Worm (Caenorhabditis elegans) whole organism, L4 larva: Measurements from ENCODE around the gene Y51H4A.937.
A peak's percentile ranks its signal among the peaks of the same experiment; 100 is the strongest.

Experiments
- F10B5.3 ChIP-seq: sonication (generic microtip); optimal IDR thresholded peaks from 2 replicates; lab custom pipeline; 2016; ENCODE audit warnings: mild to moderate bottlenecking, missing genetic modification characterization, missing compliant biosample characterization
- F37D6.2 ChIP-seq: sonication (generic microtip); optimal IDR thresholded peaks from 2 replicates; lab custom pipeline; 2016; ENCODE audit warnings: mild to moderate bottlenecking, missing genetic modification characterization, missing compliant biosample characterization
- T26A8.4 ChIP-seq: fragments of 200-800 bp; sonication (Bioruptor generic); IDR thresholded peaks from 2 replicates; pipeline ENCODE4 v1.3.6; 2022; ENCODE audit warnings: missing genetic modification characterization, missing compliant biosample characterization
- Y48G9A.11 ChIP-seq: fragments of 200-800 bp; sonication (Bioruptor generic); IDR thresholded peaks from 2 replicates; pipeline ENCODE4 v1.3.6; 2022; ENCODE audit warnings: missing genetic modification reagents, missing genetic modification characterization, missing compliant biosample characterization
- ZK337.2 ChIP-seq: fragments of 200-800 bp; sonication (Bioruptor generic); IDR thresholded peaks from 2 replicates; pipeline ENCODE4 v1.3.6; 2022; ENCODE audit warnings: missing genetic modification reagents, missing genetic modification characterization, missing compliant biosample characterization
- aly-2 ChIP-seq: sonication (generic microtip); optimal IDR thresholded peaks from 2 replicates; lab custom pipeline; 2018; ENCODE audit warnings: missing biosample characterization, missing genetic modification characterization
- ama-1 ChIP-seq: fragments of 150-350 bp; optimal IDR thresholded peaks from 2 replicates; lab custom pipeline; 2014; ENCODE audit warnings: inconsistent platforms, mixed read lengths
- arid-1 ChIP-seq: fragments of 200-800 bp; sonication (Bioruptor generic); conservative IDR thresholded peaks from 2 replicates; pipeline ENCODE4 v1.3.6; 2022; ENCODE audit warnings: missing genetic modification reagents, missing genetic modification characterization, missing compliant biosample characterization
- ceh-20 ChIP-seq: fragments of 200-800 bp; sonication (Bioruptor generic); IDR thresholded peaks from 2 replicates; pipeline ENCODE4 v1.3.6; 2022; ENCODE audit warnings: missing genetic modification reagents, missing genetic modification characterization, missing compliant biosample characterization
- ceh-28 ChIP-seq: fragments of 150-350 bp; optimal IDR thresholded peaks from 2 replicates; lab custom pipeline; 2014; ENCODE audit warnings: missing biosample characterization, missing genetic modification reagents, missing genetic modification characterization
- ceh-82 ChIP-seq: sonication (generic microtip); optimal IDR thresholded peaks from 2 replicates; lab custom pipeline; 2017; ENCODE audit warnings: missing biosample characterization, missing genetic modification characterization
- ctbp-1 ChIP-seq: fragments of 200-800 bp; sonication (Bioruptor generic); IDR thresholded peaks from 2 replicates; pipeline ENCODE4 v1.3.6; 2022; ENCODE audit warnings: missing genetic modification reagents, missing genetic modification characterization, missing compliant biosample characterization
- daf-16 ChIP-seq, 3 experiments: sonication (generic microtip); optimal IDR thresholded peaks; 2 replicates each; lab custom pipeline; 2016 to 2017; ENCODE audit warnings: missing genetic modification characterization in 3 of 3, missing genetic modification reagents in 3 of 3, mild to moderate bottlenecking in 2 of 3, missing compliant biosample characterization in 2 of 3, missing biosample characterization in 1 of 3, moderate library complexity in 1 of 3
- daf-19 ChIP-seq: fragments of 200-800 bp; sonication (Bioruptor generic); conservative IDR thresholded peaks from 2 replicates; pipeline ENCODE4 v1.3.6; 2022; ENCODE audit warnings: missing genetic modification characterization, missing compliant biosample characterization
- dmd-6 ChIP-seq: fragments of 200-800 bp; sonication (Bioruptor generic); IDR thresholded peaks from 2 replicates; pipeline ENCODE4 v1.3.6; 2022; ENCODE audit warnings: missing genetic modification reagents, missing genetic modification characterization, missing compliant biosample characterization
- dmd-9 ChIP-seq: fragments of 200-800 bp; sonication (Bioruptor generic); IDR thresholded peaks from 2 replicates; pipeline ENCODE4 v1.3.6; 2022; ENCODE audit warnings: missing genetic modification reagents, missing genetic modification characterization, missing compliant biosample characterization
- dpl-1 ChIP-seq: fragments of 150-350 bp; optimal IDR thresholded peaks from 2 replicates; lab custom pipeline; 2014; ENCODE audit warnings: missing biosample characterization, missing genetic modification reagents, missing genetic modification characterization
- fkh-10 ChIP-seq: fragments of 150-350 bp; optimal IDR thresholded peaks from 2 replicates; lab custom pipeline; 2014; ENCODE audit warnings: missing biosample characterization, missing genetic modification reagents, missing genetic modification characterization
- fos-1 ChIP-seq: fragments of 150-350 bp; optimal IDR thresholded peaks from 2 replicates; lab custom pipeline; 2014; ENCODE audit warnings: missing biosample characterization, missing genetic modification characterization
- hlh-30 ChIP-seq: sonication (generic microtip); optimal IDR thresholded peaks from 2 replicates; lab custom pipeline; 2017; ENCODE audit warnings: antibody characterized with exemption, mild to moderate bottlenecking, missing genetic modification characterization, missing compliant biosample characterization; ENCODE audit not compliant: insufficient read depth
- hmg-1.1 ChIP-seq: fragments of 200-800 bp; sonication (Bioruptor generic); IDR thresholded peaks from 2 replicates; pipeline ENCODE4 v1.3.6; 2022; ENCODE audit warnings: missing genetic modification reagents, missing genetic modification characterization, missing compliant biosample characterization
- lin-1 ChIP-seq: fragments of 200-800 bp; sonication (Bioruptor generic); IDR thresholded peaks from 2 replicates; pipeline ENCODE4 v1.3.6; 2022; ENCODE audit warnings: missing genetic modification reagents, missing genetic modification characterization, missing compliant biosample characterization
- lin-13 ChIP-seq: fragments of 150-350 bp; optimal IDR thresholded peaks from 2 replicates; lab custom pipeline; 2014; ENCODE audit warnings: missing biosample characterization, missing genetic modification reagents, missing genetic modification characterization
- lir-3 ChIP-seq: sonication (generic microtip); optimal IDR thresholded peaks from 2 replicates; lab custom pipeline; 2016; ENCODE audit warnings: mild to moderate bottlenecking, missing genetic modification characterization, missing compliant biosample characterization
- madf-5 ChIP-seq, 2 experiments: fragments of 200-800 bp; sonication (Bioruptor generic); IDR thresholded peaks; 2 replicates each; pipeline ENCODE4 v1.3.6; 2022; ENCODE audit warnings: missing compliant biosample characterization in 2 of 2, missing genetic modification characterization in 2 of 2
- mdl-1 ChIP-seq, 2 experiments: fragments of 150-350 bp in 1 of 2; sonication (generic microtip) in 1 of 2; optimal IDR thresholded peaks; 2 replicates each; lab custom pipeline; 2014 to 2017; ENCODE audit warnings: missing biosample characterization in 2 of 2, missing genetic modification characterization in 2 of 2
- mep-1 ChIP-seq: fragments of 150-350 bp; sonication (generic microtip); optimal IDR thresholded peaks from 3 replicates; lab custom pipeline; 2014; ENCODE audit warnings: missing biosample characterization, missing genetic modification characterization
- mes-2 ChIP-seq: sonication (generic microtip); optimal IDR thresholded peaks from 2 replicates; lab custom pipeline; 2016; ENCODE audit warnings: missing genotype, mild to moderate bottlenecking, missing genetic modification characterization, missing compliant biosample characterization; ENCODE audit not compliant: poor library complexity, severe bottlenecking
- mxl-2 ChIP-seq: fragments of 200-800 bp; sonication (Bioruptor generic); conservative IDR thresholded peaks from 2 replicates; pipeline ENCODE4 v1.3.6; 2022; ENCODE audit warnings: missing genetic modification reagents, missing genetic modification characterization, missing compliant biosample characterization
- nhr-10 ChIP-seq: fragments of 150-350 bp; optimal IDR thresholded peaks from 2 replicates; lab custom pipeline; 2014; ENCODE audit warnings: missing biosample characterization, missing genetic modification characterization
- nhr-102 ChIP-seq: sonication (generic microtip); optimal IDR thresholded peaks from 2 replicates; lab custom pipeline; 2016; ENCODE audit warnings: mild to moderate bottlenecking, missing genetic modification characterization, moderate library complexity, missing compliant biosample characterization
- nhr-11 ChIP-seq: fragments of 150-350 bp; optimal IDR thresholded peaks from 2 replicates; lab custom pipeline; 2014; ENCODE audit warnings: missing biosample characterization, missing genetic modification characterization
- nhr-237 ChIP-seq: sonication (generic microtip); optimal IDR thresholded peaks from 2 replicates; lab custom pipeline; 2017; ENCODE audit warnings: missing biosample characterization, missing genetic modification characterization
- nhr-25 ChIP-seq: sonication (generic microtip); optimal IDR thresholded peaks from 2 replicates; lab custom pipeline; 2017; ENCODE audit warnings: missing genetic modification characterization, mild to moderate bottlenecking, missing compliant biosample characterization, antibody characterized with exemption, moderate library complexity, borderline replicate concordance; ENCODE audit not compliant: insufficient read depth
- nhr-41 ChIP-seq: fragments of 200-800 bp; sonication (Bioruptor generic); IDR thresholded peaks from 2 replicates; pipeline ENCODE4 v1.3.6; 2022; ENCODE audit warnings: missing genetic modification reagents, missing genetic modification characterization, missing compliant biosample characterization
- nhr-6 ChIP-seq: fragments of 150-350 bp; optimal IDR thresholded peaks from 2 replicates; lab custom pipeline; 2014; ENCODE audit warnings: missing biosample characterization, missing genetic modification characterization
- nhr-76 ChIP-seq: fragments of 150-350 bp; optimal IDR thresholded peaks from 2 replicates; lab custom pipeline; 2014; ENCODE audit warnings: missing biosample characterization, missing genetic modification characterization
- nhr-77 ChIP-seq: fragments of 150-350 bp; optimal IDR thresholded peaks from 2 replicates; lab custom pipeline; 2014; ENCODE audit warnings: missing biosample characterization, missing genetic modification characterization
- pha-4 ChIP-seq, 2 experiments: fragments of 150-350 bp in 1 of 2; fragments of 200-800 bp in 1 of 2; sonication (Bioruptor generic) in 1 of 2; IDR thresholded peaks in 1 of 2; optimal IDR thresholded peaks in 1 of 2; 2 replicates each; pipeline versions ENCODE4 v1.3.6 to Lab custom; 2014 to 2022; ENCODE audit warnings: missing genetic modification characterization in 2 of 2, missing genetic modification reagents in 2 of 2, missing biosample characterization in 1 of 2, missing compliant biosample characterization in 1 of 2
- spr-3 ChIP-seq: fragments of 200-800 bp; sonication (Bioruptor generic); optimal IDR thresholded peaks from 2 replicates; lab custom pipeline; 2018; ENCODE audit warnings: mild to moderate bottlenecking, missing genetic modification characterization, missing compliant biosample characterization
- tag-97 ChIP-seq: fragments of 200-800 bp; sonication (Bioruptor generic); IDR thresholded peaks from 2 replicates; pipeline ENCODE4 v1.3.6; 2022; ENCODE audit warnings: missing genetic modification characterization, missing compliant biosample characterization
- tra-1 ChIP-seq: fragments of 200-800 bp; sonication (Bioruptor generic); IDR thresholded peaks from 2 replicates; pipeline ENCODE4 v1.3.6; 2022; ENCODE audit warnings: missing genetic modification reagents, missing genetic modification characterization, missing compliant biosample characterization
- unc-130 ChIP-seq: sonication (generic microtip); optimal IDR thresholded peaks from 2 replicates; lab custom pipeline; 2016; ENCODE audit warnings: missing genetic modification reagents, missing genetic modification characterization, missing compliant biosample characterization
- zfp-2 ChIP-seq: sonication (generic microtip); optimal IDR thresholded peaks from 2 replicates; lab custom pipeline; 2016; ENCODE audit warnings: mild to moderate bottlenecking, missing genetic modification characterization, missing compliant biosample characterization
- zfp-3 ChIP-seq: fragments of 200-800 bp; sonication (Bioruptor generic); conservative IDR thresholded peaks from 2 replicates; pipeline ENCODE4 v1.3.6; 2022; ENCODE audit warnings: missing genetic modification reagents, missing genetic modification characterization, missing compliant biosample characterization
- ztf-7 ChIP-seq: fragments of 150-350 bp; optimal IDR thresholded peaks from 2 replicates; lab custom pipeline; 2014; ENCODE audit warnings: missing biosample characterization, missing genetic modification characterization

Y51H4A.937 gene

ce11 chrIV:16489958-16490357, 38.5 kb upstream of the Y51H4A.937 start (continued):
- TF ChIP-seq nhr-25 (tag; lab: Kevin White, UChicago) (peak; percentile 76), hlh-30 (peak; percentile 70), ceh-82 (tag; lab: Kevin White, UChicago) (no peak), ama-1 (lab: Kevin White, UChicago) (peak; percentile 57), Y48G9A.11 (GFP tag; lab: Robert Waterston, UW) (no peak), fos-1 (tag; lab: Kevin White, UChicago) (peak; percentile 40), dmd-6 (GFP tag; lab: Robert Waterston, UW) (peak; percentile 67), F37D6.2 (tag; lab: Kevin White, UChicago) (no peak), F10B5.3 (tag; lab: Kevin White, UChicago) (peak; percentile 41), mes-2 (tag; lab: Kevin White, UChicago) (peak; percentile 68), tag-97 (GFP tag; lab: Robert Waterston, UW) (no peak), dpl-1 (GFP tag; lab: Kevin White, UChicago) (peak; percentile 11), T26A8.4 (GFP tag; lab: Robert Waterston, UW) (0 out of 2 replicates have a peak, but pooled peaks have one; percentile 38), hmg-1.1 (peak; percentile 29; the same call in 1 of the 2 replicates)

- TF ChIP-seq aly-2 (tag; lab: Kevin White, UChicago) (no peak), nhr-11 (tag; lab: Kevin White, UChicago) (peak; percentile 71), mxl-2 (GFP tag; lab: Robert Waterston, UW) (no peak), tra-1 (peak; percentile 32), ama-1 (lab: Kevin White, UChicago) (peak; percentile 8), arid-1 (GFP tag; lab: Robert Waterston, UW) (0 out of 2 replicates have a peak, but pooled peaks have one; percentile 10), nhr-237 (tag; lab: Kevin White, UChicago) (no peak), unc-130 (GFP tag; lab: Kevin White, UChicago) (no peak), zfp-2 (tag; lab: Kevin White, UChicago) (peak; percentile 24), fkh-10 (GFP tag; lab: Kevin White, UChicago) (peak; percentile 69), ceh-20 (no peak), zfp-3 (0 out of 2 replicates have a peak, but pooled peaks have one; percentile 40), ZK337.2 (GFP tag; lab: Robert Waterston, UW) (no peak), pha-4 (GFP tag; IDR thresholded peaks at IDR 0.05; lab: Robert Waterston, UW) (peak; percentile 59; the same call in 1 of the 2 replicates), pha-4 (tag; optimal IDR thresholded peaks at IDR 0.05; lab: Kevin White, UChicago) (no peak), nhr-41 (GFP tag; lab: Robert Waterston, UW) (0 out of 2 replicates have a peak, but pooled peaks have one; percentile 30), madf-5 (GFP tag; IDR thresholded peaks at IDR 0.05; lab: Robert Waterston, UW) (no peak), lir-3 (tag; lab: Kevin White, UChicago) (no peak), mes-2 (tag; lab: Kevin White, UChicago) (peak; percentile 66), daf-19 (GFP tag; lab: Robert Waterston, UW) (no peak), daf-16 (GFP tag; optimal IDR thresholded peaks at IDR 0.05; lab: Kevin White, UChicago) (peak in 1 of 2 experiments; percentile 38), daf-16 (tag; optimal IDR thresholded peaks at IDR 0.05; lab: Kevin White, UChicago) (peak; percentile 34), nhr-76 (tag; lab: Kevin White, UChicago) (no peak), dmd-9 (no peak), ctbp-1 (GFP tag; lab: Robert Waterston, UW) (peak; percentile 81), hlh-30 (peak; percentile 75), nhr-6 (peak; percentile 69), ceh-28 (tag; lab: Kevin White, UChicago) (peak; percentile 13), nhr-102 (tag; lab: Kevin White, UChicago) (peak; percentile 28), ztf-7 (tag; lab: Kevin White, UChicago) (peak; percentile 33), nhr-77 (tag; lab: Kevin White, UChicago) (peak; percentile 24), nhr-10 (peak; percentile 14), spr-3 (GFP tag; lab: Kevin White, UChicago) (no peak), F10B5.3 (tag; lab: Kevin White, UChicago) (no peak), lin-13 (GFP tag; lab: Kevin White, UChicago) (peak; percentile 85), dmd-6 (GFP tag; lab: Robert Waterston, UW) (peak; percentile 52), mdl-1 (tag; optimal IDR thresholded peaks at IDR 0.05; lab: Kevin White, UChicago) (peak; percentile 3 to 74), lin-1 (0 out of 2 replicates have a peak, but pooled peaks have one; percentile 21), mep-1 (peak; percentile 91)
These were observed 37.0 kb upstream of the Y51H4A.937 start for ce11 chrIV:16491411-16492036.
